Worm (Caenorhabditis elegans): ENCODE results near the gene Y17D7B.10.
"Not testable (repeated sequence)": the region's sequence is repeated elsewhere in the genome, so short reads cannot be mapped to it uniquely, and the experiment has no call there.

Y17D7B.10 gene

DNA sequence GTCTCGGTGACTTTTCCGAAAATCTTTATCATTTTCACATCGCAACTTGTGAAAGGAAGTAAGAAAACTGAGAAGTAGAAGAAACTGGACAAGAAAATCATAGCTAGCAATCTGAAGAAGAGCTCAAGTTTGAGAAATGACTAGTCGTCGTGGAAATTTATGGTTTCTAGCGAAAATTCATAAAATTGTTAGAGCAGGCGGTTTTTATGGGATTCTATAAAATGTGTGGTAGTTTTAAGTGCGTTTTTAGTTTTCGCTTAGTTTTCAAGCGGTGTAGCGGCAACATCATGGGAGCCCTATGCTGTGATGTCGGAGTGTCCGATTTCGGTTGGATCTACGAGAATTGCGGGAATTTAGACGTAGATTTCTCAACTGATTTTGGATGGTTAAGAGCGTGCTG, 29.2 kb upstream of the Y17D7B.10 start, which contains the start of gene clec-254:
Gene clec-254 (minus strand): TSS at position 101 of the 400 bp plus-strand sequence.
- not testable (repeated sequence) for TF ChIP-seq T23F11.4 (GFP tag; optimal IDR thresholded peaks at IDR 0.05); che-1 (tag; optimal IDR thresholded peaks at IDR 0.05); tbx-7 (tag; optimal IDR thresholded peaks at IDR 0.05)

DNA sequence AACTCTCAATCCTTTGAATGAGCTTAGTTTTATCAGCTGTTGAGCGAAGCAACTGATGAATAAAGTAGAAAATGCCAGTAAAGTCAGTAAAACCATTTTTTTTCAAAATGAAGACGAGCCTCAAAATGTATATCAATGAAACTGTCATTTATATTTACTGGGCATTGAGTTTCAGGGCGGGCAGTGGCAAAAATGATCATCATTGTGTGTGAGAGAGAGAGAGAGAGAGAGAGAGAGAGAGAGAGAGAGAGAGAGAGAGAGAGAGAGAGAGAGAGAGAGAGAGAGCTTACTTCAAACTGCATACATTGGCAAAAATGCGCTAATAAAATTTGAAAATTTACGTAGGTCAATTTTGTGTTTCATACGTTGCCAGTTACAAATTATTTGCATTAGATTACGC, 23.3 kb upstream of the Y17D7B.10 start, which contains the start of gene F11D11.3:
Gene F11D11.3 (minus strand): TSS at position 101 of the 400 bp plus-strand sequence.
- TF ChIP-seq rnt-1 (tag; optimal IDR thresholded peaks at IDR 0.05) (no peak), hlh-6 (tag; optimal IDR thresholded peaks at IDR 0.05) (no peak), elt-4 (tag; optimal IDR thresholded peaks at IDR 0.05) (no peak), ref-2 (tag; optimal IDR thresholded peaks at IDR 0.05) (no peak), pha-2 (tag; optimal IDR thresholded peaks at IDR 0.05) (no peak), nhr-232 (tag; optimal IDR thresholded peaks at IDR 0.05) (no peak), sdc-2 (tag; optimal IDR thresholded peaks at IDR 0.05) (no peak), madf-2 (tag; optimal IDR thresholded peaks at IDR 0.05) (no peak), pax-1 (tag; optimal IDR thresholded peaks at IDR 0.05) (no peak), ceh-45 (GFP tag; IDR thresholded peaks at IDR 0.05) (no peak), unc-42 (tag; optimal IDR thresholded peaks at IDR 0.05) (no peak), hlh-8 (tag; optimal IDR thresholded peaks at IDR 0.05) (no peak), nfya-1 (tag; optimal IDR thresholded peaks at IDR 0.05) (no peak)

- TF ChIP-seq T23F11.4 (GFP tag; optimal IDR thresholded peaks at IDR 0.05) (no peak), C08G9.2 (tag; optimal IDR thresholded peaks at IDR 0.05) (no peak), fkh-6 (tag; optimal IDR thresholded peaks at IDR 0.05) (no peak)
Measured at ce11 chrV:18761078-18761477, 22.4 kb upstream of the Y17D7B.10 start, which contains the start of gene F11D11.4. TSS of gene F11D11.4 (plus strand) at chrV:18761378.

- TF ChIP-seq ceh-48 (tag; optimal IDR thresholded peaks at IDR 0.05); ceh-45 (GFP tag; IDR thresholded peaks at IDR 0.05); fkh-10 (GFP tag; optimal IDR thresholded peaks at IDR 0.05): not testable (repeated sequence)
Measured at ce11 chrV:18762044-18762443, 21.5 kb upstream of the Y17D7B.10 start, which contains the start of gene F11D11.22. TSS of gene F11D11.22 (plus strand) at chrV:18762344.

DNA sequence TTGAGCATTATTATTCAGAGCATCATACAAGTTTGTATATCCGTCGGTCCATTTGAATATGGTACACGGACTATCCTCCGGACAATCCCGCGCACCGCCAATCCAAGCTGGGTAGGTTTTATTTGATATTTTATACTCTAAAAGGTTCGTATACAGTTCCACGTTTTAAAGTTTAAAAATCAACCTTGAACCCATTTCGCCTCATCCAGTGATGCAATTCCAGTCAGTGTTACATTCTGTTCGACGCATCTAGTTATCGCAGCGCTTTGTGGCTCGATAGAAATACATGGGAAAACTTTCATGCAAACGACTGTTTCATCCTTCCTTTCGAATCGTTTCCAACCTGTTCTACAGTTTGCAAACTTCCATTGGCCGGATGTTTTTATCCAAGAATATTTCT, 13.6 kb upstream of the Y17D7B.10 start:
- TF ChIP-seq sox-4 (tag; optimal IDR thresholded peaks at IDR 0.05), result no peak
- no peak for TF ChIP-seq K09A11.1 (tag; optimal IDR thresholded peaks at IDR 0.05; ENCODE audit: insufficient read depth)
- no peak for TF ChIP-seq K02D7.2 (tag; optimal IDR thresholded peaks at IDR 0.05)
- TF ChIP-seq odd-2 (tag; optimal IDR thresholded peaks at IDR 0.05), result no peak

ce11 chrV:18770623-18771022, 12.9 kb upstream of the Y17D7B.10 start, which contains the start of gene clec-255:
TSS of gene clec-255 (minus strand) at chrV:18770723.
- no peak for TF ChIP-seq tbx-2 (tag; optimal IDR thresholded peaks at IDR 0.05)
- TF ChIP-seq fax-1 (tag; optimal IDR thresholded peaks at IDR 0.05), result no peak
- no peak for TF ChIP-seq fkh-6 (tag; optimal IDR thresholded peaks at IDR 0.05)
- no peak for TF ChIP-seq ceh-34 (tag; optimal IDR thresholded peaks at IDR 0.05)
- no peak for TF ChIP-seq unc-3 (GFP tag; conservative IDR thresholded peaks at IDR 0.05)
- TF ChIP-seq unc-3 (tag; optimal IDR thresholded peaks at IDR 0.05), result no peak

- TF ChIP-seq tbx-7 (tag; optimal IDR thresholded peaks at IDR 0.05) (no peak), hlh-15 (tag; optimal IDR thresholded peaks at IDR 0.05) (no peak), lim-6 (tag; optimal IDR thresholded peaks at IDR 0.05) (no peak), mec-3 (tag; optimal IDR thresholded peaks at IDR 0.05; ENCODE audit: borderline replicate concordance) (no peak), ztf-16 (tag; optimal IDR thresholded peaks at IDR 0.05) (no peak), fkh-6 (tag; optimal IDR thresholded peaks at IDR 0.05) (no peak), ceh-45 (GFP tag; IDR thresholded peaks at IDR 0.05) (no peak), ceh-6 (GFP tag; optimal IDR thresholded peaks at IDR 0.05) (no peak), syd-9 (tag; optimal IDR thresholded peaks at IDR 0.05) (no peak), unc-3 (GFP tag; conservative IDR thresholded peaks at IDR 0.05) (no peak), unc-3 (tag; optimal IDR thresholded peaks at IDR 0.05) (no peak), ama-1 (optimal IDR thresholded peaks at IDR 0.05) (no peak), F13H6.1 (tag; optimal IDR thresholded peaks at IDR 0.05) (no peak), nfya-1 (tag; optimal IDR thresholded peaks at IDR 0.05) (no peak)
Measured at ce11 chrV:18771390-18771789, 12.1 kb upstream of the Y17D7B.10 start, which contains the start of gene clec-256. TSS of gene clec-256 (plus strand) at chrV:18771690.
